Worm (Caenorhabditis elegans) whole organism, late embryonic: ENCODE results near the gene acbp-5.
A peak's percentile ranks its signal among the peaks of the same experiment; 100 is the strongest.

Experiments
- C38D4.7 ChIP-seq: fragments of 200-800 bp; sonication (Bioruptor generic); optimal IDR thresholded peaks from 2 replicates; lab custom pipeline; 2018; ENCODE audit warnings: mild to moderate bottlenecking, missing genetic modification characterization, moderate library complexity, missing compliant biosample characterization
- F13H6.1 ChIP-seq: sonication (generic microtip); optimal IDR thresholded peaks from 2 replicates; lab custom pipeline; 2016; ENCODE audit warnings: missing genetic modification characterization, missing compliant biosample characterization
- K09A11.1 ChIP-seq: sonication (generic microtip); optimal IDR thresholded peaks from 2 replicates; lab custom pipeline; 2017; ENCODE audit warnings: antibody characterized with exemption, mild to moderate bottlenecking, missing genetic modification characterization, missing compliant biosample characterization; ENCODE audit not compliant: insufficient read depth
- T23F11.4 ChIP-seq: fragments of 200-800 bp; sonication (Bioruptor generic); optimal IDR thresholded peaks from 2 replicates; lab custom pipeline; 2018; ENCODE audit warnings: mild to moderate bottlenecking, missing genetic modification characterization, missing compliant biosample characterization
- Y22D7AL.16 ChIP-seq: sonication (generic microtip); optimal IDR thresholded peaks from 2 replicates; lab custom pipeline; 2016; ENCODE audit warnings: missing genetic modification characterization, missing compliant biosample characterization
- ahr-1 ChIP-seq: sonication (generic microtip); optimal IDR thresholded peaks from 2 replicates; lab custom pipeline; 2016; ENCODE audit warnings: missing genetic modification characterization, missing compliant biosample characterization
- ceh-14 ChIP-seq: sonication (generic microtip); optimal IDR thresholded peaks from 2 replicates; lab custom pipeline; 2016; ENCODE audit warnings: missing genotype, missing genetic modification characterization, missing compliant biosample characterization
- ceh-18 ChIP-seq: sonication (generic microtip); optimal IDR thresholded peaks from 2 replicates; lab custom pipeline; 2016; ENCODE audit warnings: missing genetic modification characterization, missing compliant biosample characterization
- ceh-19 ChIP-seq: fragments of 200-800 bp; sonication (Bioruptor generic); optimal IDR thresholded peaks from 2 replicates; lab custom pipeline; 2018; ENCODE audit warnings: mild to moderate bottlenecking, missing genetic modification characterization, missing compliant biosample characterization
- ceh-2 ChIP-seq: sonication (generic microtip); optimal IDR thresholded peaks from 2 replicates; lab custom pipeline; 2016; ENCODE audit warnings: missing genotype, missing genetic modification characterization, missing compliant biosample characterization
- ceh-22 ChIP-seq: sonication (generic microtip); optimal IDR thresholded peaks from 2 replicates; lab custom pipeline; 2017; ENCODE audit warnings: missing biosample characterization, missing genetic modification characterization
- ceh-24 ChIP-seq: sonication (generic microtip); optimal IDR thresholded peaks from 2 replicates; lab custom pipeline; 2016; ENCODE audit warnings: mild to moderate bottlenecking, missing genetic modification characterization, missing compliant biosample characterization
- ceh-30 ChIP-seq: fragments of 150-350 bp; optimal IDR thresholded peaks from 2 replicates; lab custom pipeline; 2014; ENCODE audit warnings: missing biosample characterization, missing genetic modification characterization
- ceh-31 ChIP-seq: sonication (generic microtip); optimal IDR thresholded peaks from 2 replicates; lab custom pipeline; 2016; ENCODE audit warnings: missing genetic modification characterization, missing compliant biosample characterization
- ceh-34 ChIP-seq: sonication (generic microtip); optimal IDR thresholded peaks from 2 replicates; lab custom pipeline; 2016; ENCODE audit warnings: mild to moderate bottlenecking, missing genetic modification characterization, missing compliant biosample characterization
- ceh-48 ChIP-seq: sonication (generic microtip); optimal IDR thresholded peaks from 2 replicates; lab custom pipeline; 2016; ENCODE audit warnings: missing genetic modification characterization, inconsistent platforms, missing compliant biosample characterization
- ceh-9 ChIP-seq: sonication (generic microtip); optimal IDR thresholded peaks from 2 replicates; lab custom pipeline; 2016; ENCODE audit warnings: mild to moderate bottlenecking, missing genetic modification characterization, inconsistent platforms, missing compliant biosample characterization
- che-1 ChIP-seq: sonication (generic microtip); optimal IDR thresholded peaks from 2 replicates; lab custom pipeline; 2016; ENCODE audit warnings: mild to moderate bottlenecking, missing genetic modification characterization, missing compliant biosample characterization
- dmd-4 ChIP-seq: sonication (generic microtip); optimal IDR thresholded peaks from 2 replicates; lab custom pipeline; 2016; ENCODE audit warnings: borderline replicate concordance, missing genetic modification characterization, missing compliant biosample characterization
- elt-4 ChIP-seq: sonication (generic microtip); optimal IDR thresholded peaks from 2 replicates; lab custom pipeline; 2016; ENCODE audit warnings: missing genetic modification characterization, missing compliant biosample characterization
- ets-4 ChIP-seq: sonication (generic microtip); optimal IDR thresholded peaks from 2 replicates; lab custom pipeline; 2016; ENCODE audit warnings: missing genetic modification characterization, missing compliant biosample characterization
- fax-1 ChIP-seq: sonication (generic microtip); optimal IDR thresholded peaks from 2 replicates; lab custom pipeline; 2016; ENCODE audit warnings: missing genotype, missing genetic modification characterization, missing compliant biosample characterization
- hlh-15 ChIP-seq: sonication (generic microtip); optimal IDR thresholded peaks from 2 replicates; lab custom pipeline; 2016; ENCODE audit warnings: missing genetic modification characterization, missing compliant biosample characterization
- hlh-30 ChIP-seq: sonication (generic microtip); optimal IDR thresholded peaks from 2 replicates; lab custom pipeline; 2017; ENCODE audit warnings: antibody characterized with exemption, missing genetic modification characterization, missing compliant biosample characterization; ENCODE audit not compliant: insufficient read depth
- hlh-6 ChIP-seq: sonication (generic microtip); optimal IDR thresholded peaks from 2 replicates; lab custom pipeline; 2016; ENCODE audit warnings: missing genotype, missing genetic modification characterization, missing compliant biosample characterization
- hlh-8 ChIP-seq: sonication (generic microtip); optimal IDR thresholded peaks from 2 replicates; lab custom pipeline; 2016; ENCODE audit warnings: missing genotype, missing genetic modification characterization, missing compliant biosample characterization
- lim-6 ChIP-seq: sonication (generic microtip); optimal IDR thresholded peaks from 2 replicates; lab custom pipeline; 2016; ENCODE audit warnings: missing genetic modification characterization, missing compliant biosample characterization
- lin-11 ChIP-seq: fragments of 200-800 bp; sonication (Bioruptor generic); optimal IDR thresholded peaks from 2 replicates; lab custom pipeline; 2018; ENCODE audit warnings: mild to moderate bottlenecking, missing genetic modification characterization, missing compliant biosample characterization
- madf-2 ChIP-seq: sonication (generic microtip); optimal IDR thresholded peaks from 2 replicates; lab custom pipeline; 2017; ENCODE audit warnings: missing genetic modification characterization, missing compliant biosample characterization
- mec-3 ChIP-seq: sonication (generic microtip); optimal IDR thresholded peaks from 2 replicates; lab custom pipeline; 2016; ENCODE audit warnings: borderline replicate concordance, missing genetic modification characterization, missing compliant biosample characterization
- nfya-1 ChIP-seq: sonication (generic microtip); optimal IDR thresholded peaks from 2 replicates; lab custom pipeline; 2017; ENCODE audit warnings: missing genetic modification characterization, mild to moderate bottlenecking, missing compliant biosample characterization, antibody characterized with exemption, moderate library complexity
- nhr-11 ChIP-seq: fragments of 150-350 bp; optimal IDR thresholded peaks from 2 replicates; lab custom pipeline; 2014; ENCODE audit warnings: missing biosample characterization, missing genetic modification characterization
- nhr-232 ChIP-seq: sonication (generic microtip); optimal IDR thresholded peaks from 2 replicates; lab custom pipeline; 2016; ENCODE audit warnings: missing genetic modification characterization, missing compliant biosample characterization
- pax-1 ChIP-seq: fragments of 150-350 bp; optimal IDR thresholded peaks from 2 replicates; lab custom pipeline; 2014; ENCODE audit warnings: missing biosample characterization, missing genetic modification characterization
- pros-1 ChIP-seq: fragments of 150-350 bp; optimal IDR thresholded peaks from 2 replicates; lab custom pipeline; 2014; ENCODE audit warnings: missing biosample characterization, missing genetic modification reagents, missing genetic modification characterization
- rnt-1 ChIP-seq: sonication (generic microtip); optimal IDR thresholded peaks from 2 replicates; lab custom pipeline; 2016; ENCODE audit warnings: missing genetic modification characterization, missing compliant biosample characterization
- syd-9 ChIP-seq: sonication (generic microtip); optimal IDR thresholded peaks from 2 replicates; lab custom pipeline; 2016; ENCODE audit warnings: mild to moderate bottlenecking, missing genetic modification characterization, moderate library complexity, missing compliant biosample characterization
- ttx-3 ChIP-seq: sonication (generic microtip); optimal IDR thresholded peaks from 2 replicates; lab custom pipeline; 2016; ENCODE audit warnings: missing genetic modification reagents, missing genetic modification characterization, missing compliant biosample characterization
- unc-86 ChIP-seq: sonication (generic microtip); optimal IDR thresholded peaks from 2 replicates; lab custom pipeline; 2016; ENCODE audit warnings: missing genetic modification characterization, missing compliant biosample characterization
- zip-5 ChIP-seq: sonication (generic microtip); optimal IDR thresholded peaks from 2 replicates; lab custom pipeline; 2016; ENCODE audit warnings: missing genetic modification characterization, missing compliant biosample characterization
- ztf-16 ChIP-seq: sonication (generic microtip); optimal IDR thresholded peaks from 2 replicates; lab custom pipeline; 2017; ENCODE audit warnings: missing genetic modification characterization, missing compliant biosample characterization

Gene acbp-5

DNA sequence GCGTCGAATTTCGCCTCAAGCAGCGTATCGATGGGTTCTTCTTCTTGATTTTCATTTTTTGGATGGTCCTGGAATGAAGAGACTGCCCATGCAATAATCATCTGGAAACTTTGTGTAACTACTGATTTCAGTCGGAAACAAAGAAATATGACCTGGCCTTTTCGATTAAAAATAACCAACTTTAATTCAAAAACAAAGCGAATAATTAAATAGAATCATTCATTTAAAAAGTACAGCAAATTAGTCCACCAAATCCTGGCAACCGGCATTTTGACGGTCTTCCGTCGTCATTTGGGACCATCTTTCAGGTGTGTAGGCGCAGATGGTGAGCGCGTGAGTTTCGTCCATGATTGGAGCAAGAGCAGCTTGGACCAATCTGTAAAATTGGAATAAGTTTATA lies at the start of gene acbp-5:
Gene acbp-5, minus strand, starts transcription at position 101 of the 400 bp plus-strand sequence.
- no peak for TF ChIP-seq fax-1 (tag; lab: Kevin White, UChicago)
- no peak for TF ChIP-seq C38D4.7 (GFP tag; lab: Kevin White, UChicago)
- no peak for TF ChIP-seq hlh-6 (tag; lab: Kevin White, UChicago)
- no peak for TF ChIP-seq unc-86 (tag; lab: Kevin White, UChicago)
- no peak for TF ChIP-seq zip-5 (tag; lab: Kevin White, UChicago)

DNA sequence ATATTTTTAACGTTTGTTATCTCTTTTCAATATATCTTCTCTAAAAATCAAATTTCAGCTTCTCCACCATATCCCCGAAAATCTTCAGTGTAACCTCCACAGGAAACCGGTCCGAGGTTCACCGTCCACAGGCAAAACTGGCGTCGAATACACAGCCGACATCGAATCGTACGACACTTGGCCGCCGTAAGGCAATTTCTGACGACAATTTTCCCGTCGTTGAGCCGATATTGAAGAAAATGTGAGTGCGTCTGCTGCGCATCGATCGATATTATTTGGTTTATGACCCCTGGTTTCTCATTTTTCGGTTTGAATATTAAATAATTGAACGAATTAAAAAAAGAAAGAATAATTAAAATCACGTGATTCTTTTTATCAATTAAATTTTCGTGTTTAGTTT lies 45.7 kb upstream of the acbp-5 start, which contains the start of gene cul-2:
Gene cul-2, plus strand, starts transcription at position 59 of the 400 bp plus-strand sequence.
- TF ChIP-seq hlh-30 (tag; lab: Kevin White, UChicago) = peak; percentile 8
- TF ChIP-seq syd-9 (tag; lab: Kevin White, UChicago) = no peak
- TF ChIP-seq ceh-48 = peak; percentile 43
- TF ChIP-seq nfya-1 (tag; lab: Kevin White, UChicago) = peak; percentile 36
- no peak for TF ChIP-seq F13H6.1 (tag; lab: Kevin White, UChicago)

DNA sequence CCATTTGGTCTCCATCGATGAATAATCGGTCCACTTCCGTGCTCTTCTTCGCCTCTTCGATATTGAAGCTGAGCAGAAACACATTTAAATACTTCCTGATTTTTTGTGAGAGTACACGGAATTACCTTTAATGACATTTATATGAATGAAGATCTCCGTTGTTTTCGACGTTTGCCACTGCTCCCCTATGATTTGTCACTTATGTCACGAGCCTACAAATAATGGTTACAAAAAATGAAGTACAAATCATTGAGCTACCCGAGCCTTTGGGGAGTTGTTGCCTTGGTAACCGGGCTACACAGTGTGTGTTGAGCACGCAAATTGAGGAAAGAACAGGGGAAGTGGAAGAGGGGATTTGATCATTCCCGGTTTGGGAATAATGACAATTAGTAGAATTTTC lies 44.8 kb upstream of the acbp-5 start, which contains the start of gene dyf-2:
Gene dyf-2, minus strand, starts transcription at position 137 of the 400 bp plus-strand sequence.
- no peak for TF ChIP-seq hlh-8
- no peak for TF ChIP-seq nhr-11 (tag; lab: Kevin White, UChicago)
- no peak for TF ChIP-seq nfya-1 (tag; lab: Kevin White, UChicago)
- TF ChIP-seq lim-6 (tag; lab: Kevin White, UChicago) = no peak
- no peak for TF ChIP-seq elt-4 (tag; lab: Kevin White, UChicago)
- TF ChIP-seq Y22D7AL.16 = no peak
- no peak for TF ChIP-seq lin-11
- TF ChIP-seq mec-3 = no peak
- TF ChIP-seq dmd-4 = no peak
- TF ChIP-seq nhr-232 = no peak
- no peak for TF ChIP-seq ahr-1
- no peak for TF ChIP-seq ceh-18 (tag; lab: Kevin White, UChicago)
- TF ChIP-seq ceh-48 = no peak
- TF ChIP-seq ttx-3 (tag; lab: Kevin White, UChicago) = no peak
- no peak for TF ChIP-seq ceh-9 (tag; lab: Kevin White, UChicago)
- no peak for TF ChIP-seq pax-1 (tag; lab: Kevin White, UChicago)
- no peak for TF ChIP-seq syd-9 (tag; lab: Kevin White, UChicago)
- TF ChIP-seq F13H6.1 (tag; lab: Kevin White, UChicago) = no peak
- TF ChIP-seq ceh-19 = no peak

DNA sequence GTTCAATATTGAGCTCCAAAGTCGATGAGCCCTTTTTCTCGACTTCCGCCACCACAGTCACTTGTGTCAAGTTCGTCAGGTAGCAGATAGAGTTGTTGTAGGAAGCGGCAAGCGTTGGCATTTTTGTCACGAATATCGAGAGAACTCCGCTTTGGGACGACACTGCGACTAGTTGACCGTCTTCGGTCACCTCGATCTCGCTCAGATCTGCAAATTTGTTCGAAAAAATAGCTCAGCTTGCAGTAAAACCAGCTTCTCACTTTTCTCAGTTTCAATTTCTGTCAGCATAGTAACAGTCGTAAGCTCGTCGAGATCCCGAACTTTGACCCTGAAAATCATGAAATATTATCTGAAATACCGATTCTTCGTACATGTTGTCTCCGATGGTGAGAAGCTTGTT lies 42.7 kb upstream of the acbp-5 start:
- TF ChIP-seq fax-1 (tag; lab: Kevin White, UChicago) (no peak), ceh-2 (tag; lab: Kevin White, UChicago) (no peak), ceh-31 (tag; lab: Kevin White, UChicago) (no peak), pros-1 (tag; lab: Kevin White, UChicago) (no peak), hlh-8 (no peak), K09A11.1 (no peak), ceh-48 (no peak), nhr-232 (no peak)

DNA sequence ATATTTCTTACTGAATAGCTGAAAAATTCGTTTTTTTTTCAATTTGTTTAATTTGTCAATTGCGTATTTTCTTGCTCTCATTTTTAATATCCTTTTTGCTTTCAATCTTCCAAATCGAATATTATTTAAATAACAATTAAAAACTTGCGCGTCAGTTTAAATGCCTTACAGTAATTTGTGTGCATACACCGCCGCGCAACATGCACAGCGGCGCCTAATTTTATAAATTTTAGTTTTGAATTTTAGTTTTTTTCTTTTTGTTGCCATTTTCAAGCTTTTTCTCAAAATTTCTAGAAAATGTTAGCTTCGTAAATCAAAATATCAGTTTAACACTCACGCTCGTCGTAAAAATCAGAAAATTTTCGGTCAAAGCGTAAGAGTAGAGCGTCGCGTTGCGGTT lies 41.8 kb upstream of the acbp-5 start:
- TF ChIP-seq ztf-16 (tag; lab: Kevin White, UChicago) (no peak), ets-4 (tag; lab: Kevin White, UChicago) (no peak), T23F11.4 (GFP tag; lab: Kevin White, UChicago) (no peak), ceh-9 (tag; lab: Kevin White, UChicago) (no peak)

DNA sequence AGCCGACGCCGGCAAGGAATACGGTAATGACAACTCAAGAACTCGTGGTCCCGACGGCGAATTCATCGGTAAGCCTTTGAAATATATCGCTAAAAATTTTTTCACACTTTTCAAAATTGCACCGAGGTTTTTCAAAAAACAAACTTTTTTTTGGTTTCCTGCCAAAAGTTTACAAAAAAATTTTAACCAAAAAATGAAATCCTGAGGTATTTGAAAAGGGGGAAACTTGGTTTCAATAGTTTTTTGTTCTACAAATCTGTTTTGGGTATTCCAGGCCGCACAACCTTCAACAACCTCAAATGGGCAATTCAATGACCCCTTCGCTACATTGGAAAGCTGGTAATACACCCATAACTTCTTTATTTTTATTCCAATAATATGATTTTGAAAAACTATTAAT lies 40.5 kb upstream of the acbp-5 start:
- TF ChIP-seq ceh-22 (tag; lab: Kevin White, UChicago) = no peak
- no peak for TF ChIP-seq ceh-14 (tag; lab: Kevin White, UChicago)
- TF ChIP-seq elt-4 (tag; lab: Kevin White, UChicago) = no peak
- no peak for TF ChIP-seq hlh-15 (tag; lab: Kevin White, UChicago)
- no peak for TF ChIP-seq ceh-2 (tag; lab: Kevin White, UChicago)
- no peak for TF ChIP-seq F13H6.1 (tag; lab: Kevin White, UChicago)
- no peak for TF ChIP-seq madf-2 (tag; lab: Kevin White, UChicago)
- TF ChIP-seq ceh-9 (tag; lab: Kevin White, UChicago) = no peak
- no peak for TF ChIP-seq dmd-4
- no peak for TF ChIP-seq che-1
- TF ChIP-seq ceh-24 = no peak
- no peak for TF ChIP-seq rnt-1
- TF ChIP-seq ceh-30 (tag; lab: Kevin White, UChicago) = no peak
- TF ChIP-seq ceh-34 (tag; lab: Kevin White, UChicago) = no peak
- TF ChIP-seq ahr-1 = no peak
- no peak for TF ChIP-seq ttx-3 (tag; lab: Kevin White, UChicago)
- no peak for TF ChIP-seq ceh-19
- no peak for TF ChIP-seq T23F11.4 (GFP tag; lab: Kevin White, UChicago)
